Fruit fly (Drosophila melanogaster) whole organism, embryonic: Measurements from ENCODE around the gene lbe.

Source experiments
- Awh ChIP-seq: fragments of 200-800 bp; sonication (Bioruptor generic); IDR thresholded peaks from 2 replicates; pipeline ENCODE4, ENCODE4 v1.3.6; 2022; ENCODE audit warnings: missing biosample characterization, missing genetic modification characterization
- CG10462 ChIP-seq: fragments of 200-800 bp; sonication (Bioruptor generic); optimal IDR thresholded peaks from 2 replicates; lab custom pipeline; 2016; ENCODE audit warnings: missing biosample characterization, missing genetic modification characterization
- CG12299 ChIP-seq: fragments of 200-800 bp; sonication (Bioruptor generic); optimal IDR thresholded peaks from 2 replicates; lab custom pipeline; 2018; ENCODE audit warnings: missing biosample characterization, mild to moderate bottlenecking, missing genetic modification characterization
- CG12769 ChIP-seq: fragments of 200-800 bp; sonication (Bioruptor generic); optimal IDR thresholded peaks from 2 replicates; lab custom pipeline; 2019; ENCODE audit warnings: missing biosample characterization, mild to moderate bottlenecking, missing genetic modification characterization, moderate library complexity
- CG13296 ChIP-seq: fragments of 200-800 bp; sonication (Bioruptor generic); optimal IDR thresholded peaks from 3 replicates; lab custom pipeline; 2018; ENCODE audit warnings: missing biosample characterization, mild to moderate bottlenecking, missing genetic modification characterization
- CG13424 ChIP-seq: fragments of 200-800 bp; sonication (Bioruptor generic); optimal IDR thresholded peaks from 2 replicates; lab custom pipeline; 2019; ENCODE audit warnings: missing biosample characterization, mild to moderate bottlenecking, missing genetic modification characterization, moderate library complexity
- CG14014 ChIP-seq: fragments of 200-800 bp; sonication (Bioruptor generic); IDR thresholded peaks from 2 replicates; pipeline ENCODE4 v1.3.6; 2022; ENCODE audit warnings: missing biosample characterization, missing genetic modification characterization
- CG17568 ChIP-seq: fragments of 200-800 bp; sonication (Bioruptor generic); optimal IDR thresholded peaks from 2 replicates; lab custom pipeline; 2018; ENCODE audit warnings: missing biosample characterization, mild to moderate bottlenecking, missing genetic modification characterization, moderate library complexity
- CG17912 ChIP-seq: fragments of 200-800 bp; sonication (Bioruptor generic); optimal IDR thresholded peaks from 2 replicates; lab custom pipeline; 2018; ENCODE audit warnings: missing biosample characterization, mild to moderate bottlenecking, missing genetic modification characterization
- CG2202 ChIP-seq: fragments of 200-800 bp; sonication (Bioruptor generic); optimal IDR thresholded peaks from 2 replicates; lab custom pipeline; 2018; ENCODE audit warnings: missing biosample characterization, mild to moderate bottlenecking, missing genetic modification characterization
- CG30431 ChIP-seq: fragments of 200-800 bp; sonication (Bioruptor generic); optimal IDR thresholded peaks from 2 replicates; lab custom pipeline; 2017; ENCODE audit warnings: missing biosample characterization, missing genetic modification characterization
- CG43689 ChIP-seq: fragments of 200-800 bp; sonication (Bioruptor generic); IDR thresholded peaks from 2 replicates; pipeline ENCODE4 v1.3.6; 2022; ENCODE audit warnings: missing biosample characterization, missing genetic modification characterization
- CG4424 ChIP-seq: fragments of 200-800 bp; sonication (Bioruptor generic); optimal IDR thresholded peaks from 3 replicates; lab custom pipeline; 2016; ENCODE audit warnings: missing biosample characterization, missing genetic modification characterization
- CG6254 ChIP-seq: fragments of 200-800 bp; sonication (Bioruptor generic); optimal IDR thresholded peaks from 3 replicates; lab custom pipeline; 2017; ENCODE audit warnings: mild to moderate bottlenecking, missing biosample characterization, missing genetic modification reagents, missing genetic modification characterization
- CG6854 ChIP-seq: fragments of 200-800 bp; sonication (Bioruptor generic); optimal IDR thresholded peaks from 3 replicates; lab custom pipeline; 2017; ENCODE audit warnings: missing biosample characterization, mild to moderate bottlenecking, missing genetic modification characterization
- CG7928 ChIP-seq: fragments of 200-800 bp; sonication (Bioruptor generic); optimal IDR thresholded peaks from 2 replicates; lab custom pipeline; 2017; ENCODE audit warnings: missing biosample characterization, mild to moderate bottlenecking, missing genetic modification characterization
- CG7987 ChIP-seq: fragments of 200-800 bp; sonication (Bioruptor generic); optimal IDR thresholded peaks from 2 replicates; lab custom pipeline; 2018; ENCODE audit warnings: missing biosample characterization, mild to moderate bottlenecking, missing genetic modification characterization, moderate library complexity
- CG8924 ChIP-seq: fragments of 200-800 bp; optimal IDR thresholded peaks from 3 replicates; lab custom pipeline; 2019; ENCODE audit warnings: missing biosample characterization, mild to moderate bottlenecking, missing genetic modification characterization, moderate library complexity
- CG9609 ChIP-seq: fragments of 200-800 bp; sonication (Bioruptor generic); optimal IDR thresholded peaks from 3 replicates; lab custom pipeline; 2016; ENCODE audit warnings: missing biosample characterization, missing genetic modification characterization
- D19A ChIP-seq: fragments of 200-800 bp; optimal IDR thresholded peaks from 3 replicates; lab custom pipeline; 2019; ENCODE audit warnings: missing biosample characterization, mild to moderate bottlenecking, missing genetic modification characterization, moderate library complexity
- Dbx ChIP-seq: fragments of 200-800 bp; sonication (Bioruptor generic); IDR thresholded peaks from 3 replicates; pipeline ENCODE4 v1.3.6; 2022; ENCODE audit warnings: missing biosample characterization, missing genetic modification characterization
- Eip74EF ChIP-seq, 2 experiments: fragments of 200-800 bp in 1 of 2; fragments of >200 bp in 1 of 2; sonication (Bioruptor generic) in 1 of 2; optimal IDR thresholded peaks; 2 replicates each; lab custom pipeline; 2017 to 2019; ENCODE audit warnings: missing biosample characterization in 2 of 2, missing genetic modification characterization in 2 of 2, mild to moderate bottlenecking in 1 of 2, moderate library complexity in 1 of 2
- Ets65A ChIP-seq: fragments of 200-800 bp; sonication (Bioruptor generic); peaks from one replicate; lab custom pipeline; 2016; ENCODE audit warnings: missing biosample characterization, missing genetic modification characterization
- HLH54F ChIP-seq: fragments of 200-800 bp; sonication (Bioruptor generic); optimal IDR thresholded peaks from 3 replicates; lab custom pipeline; 2016; ENCODE audit warnings: missing biosample characterization, missing genetic modification characterization
- Lhr ChIP-seq: fragments of 200-800 bp; sonication (Bioruptor generic); optimal IDR thresholded peaks from 3 replicates; lab custom pipeline; 2017; ENCODE audit warnings: mild to moderate bottlenecking, missing biosample characterization, missing genetic modification reagents, missing genetic modification characterization
- Mad ChIP-seq: fragments of 200-800 bp; sonication (Bioruptor generic); optimal IDR thresholded peaks from 2 replicates; lab custom pipeline; 2016; ENCODE audit warnings: missing biosample characterization, missing genetic modification characterization
- NFAT ChIP-seq: fragments of 200-800 bp; sonication (Bioruptor generic); IDR thresholded peaks from 2 replicates; pipeline ENCODE4 v1.3.6; 2022; ENCODE audit warnings: missing biosample characterization, missing genetic modification characterization
- Neu2 ChIP-seq: fragments of 200-800 bp; sonication (Bioruptor generic); optimal IDR thresholded peaks from 3 replicates; lab custom pipeline; 2016; ENCODE audit warnings: missing biosample characterization, missing genetic modification characterization, borderline replicate concordance
- PHDP ChIP-seq: fragments of 200-800 bp; sonication (Bioruptor generic); optimal IDR thresholded peaks from 3 replicates; lab custom pipeline; 2018; ENCODE audit warnings: missing biosample characterization, mild to moderate bottlenecking, missing genetic modification characterization, moderate library complexity
- Spps ChIP-seq: fragments of 200-800 bp; sonication (Bioruptor generic); optimal IDR thresholded peaks from 2 replicates; lab custom pipeline; 2018; ENCODE audit warnings: missing biosample characterization, mild to moderate bottlenecking, missing genetic modification characterization
- Sry-β ChIP-seq: fragments of 200-800 bp; sonication (Bioruptor generic); optimal IDR thresholded peaks from 2 replicates; lab custom pipeline; 2018; ENCODE audit warnings: missing biosample characterization, mild to moderate bottlenecking, missing genetic modification characterization, moderate library complexity
- TFAM ChIP-seq: fragments of 200-800 bp; sonication (Bioruptor generic); optimal IDR thresholded peaks from 2 replicates; lab custom pipeline; 2017; ENCODE audit warnings: missing biosample characterization, missing genetic modification characterization, inconsistent platforms
- br ChIP-seq: fragments of >200 bp; optimal IDR thresholded peaks from 2 replicates; lab custom pipeline; 2017
- cg ChIP-seq: fragments of 200-800 bp; sonication (Bioruptor generic); optimal IDR thresholded peaks from 3 replicates; lab custom pipeline; 2019; ENCODE audit warnings: missing biosample characterization, mild to moderate bottlenecking, missing genetic modification characterization, moderate library complexity
- crc ChIP-seq: fragments of 200-800 bp; sonication (Bioruptor generic); optimal IDR thresholded peaks from 2 replicates; lab custom pipeline; 2016; ENCODE audit warnings: missing biosample characterization, missing genetic modification characterization
- dmrt99B ChIP-seq: fragments of 200-800 bp; sonication (Bioruptor generic); optimal IDR thresholded peaks from 2 replicates; lab custom pipeline; 2018; ENCODE audit warnings: missing biosample characterization, mild to moderate bottlenecking, missing genetic modification characterization, moderate library complexity
- ems ChIP-seq: fragments of 200-800 bp; sonication (Bioruptor generic); optimal IDR thresholded peaks from 3 replicates; lab custom pipeline; 2016; ENCODE audit warnings: missing biosample characterization, missing genetic modification characterization
- fd96Cb ChIP-seq: fragments of 200-800 bp; sonication (Bioruptor generic); optimal IDR thresholded peaks from 2 replicates; lab custom pipeline; 2018; ENCODE audit warnings: missing biosample characterization, mild to moderate bottlenecking, missing genetic modification characterization, moderate library complexity
- gcm ChIP-seq: fragments of 200-800 bp; sonication (Bioruptor generic); optimal IDR thresholded peaks from 2 replicates; lab custom pipeline; 2019; ENCODE audit warnings: missing biosample characterization, mild to moderate bottlenecking, missing genetic modification characterization, moderate library complexity
- gfzf ChIP-seq: fragments of 200-800 bp; sonication (Bioruptor generic); optimal IDR thresholded peaks from 2 replicates; lab custom pipeline; 2016; ENCODE audit warnings: missing biosample characterization, mild to moderate bottlenecking, missing genetic modification characterization, moderate library complexity
- gsb ChIP-seq: fragments of 200-800 bp; sonication (Bioruptor generic); IDR thresholded peaks from 2 replicates; pipeline ENCODE4 v1.3.6; 2022; ENCODE audit warnings: missing biosample characterization, missing genetic modification characterization
- lab ChIP-seq: fragments of 200-800 bp; sonication (Bioruptor generic); optimal IDR thresholded peaks from 3 replicates; lab custom pipeline; 2017; ENCODE audit warnings: missing biosample characterization, missing genetic modification characterization, mild to moderate bottlenecking, moderate library complexity, missing genetic modification reagents
- luna ChIP-seq: fragments of 200-800 bp; sonication (Bioruptor generic); optimal IDR thresholded peaks from 2 replicates; lab custom pipeline; 2016; ENCODE audit warnings: missing biosample characterization, missing genetic modification characterization
- nmo ChIP-seq: fragments of 200-800 bp; sonication (Bioruptor generic); optimal IDR thresholded peaks from 2 replicates; lab custom pipeline; 2018; ENCODE audit warnings: missing biosample characterization, mild to moderate bottlenecking, missing genetic modification characterization, moderate library complexity
- nom ChIP-seq: fragments of 200-800 bp; sonication (Bioruptor generic); optimal IDR thresholded peaks from 2 replicates; lab custom pipeline; 2017; ENCODE audit warnings: missing biosample characterization, missing genetic modification characterization, mild to moderate bottlenecking, moderate library complexity, missing genetic modification reagents
- odd ChIP-seq: fragments of 200-800 bp; sonication (Bioruptor generic); optimal IDR thresholded peaks from 2 replicates; lab custom pipeline; 2017; ENCODE audit warnings: missing biosample characterization, mild to moderate bottlenecking, missing genetic modification characterization
- scrt ChIP-seq: fragments of 200-800 bp; sonication (Bioruptor generic); optimal IDR thresholded peaks from 2 replicates; lab custom pipeline; 2018; ENCODE audit warnings: missing biosample characterization, mild to moderate bottlenecking, missing genetic modification characterization, moderate library complexity
- stwl ChIP-seq: fragments of 200-800 bp; sonication (Bioruptor generic); optimal IDR thresholded peaks from 3 replicates; lab custom pipeline; 2018; ENCODE audit warnings: missing biosample characterization, mild to moderate bottlenecking, missing genetic modification characterization, moderate library complexity
- trem ChIP-seq: fragments of 200-800 bp; optimal IDR thresholded peaks from 3 replicates; lab custom pipeline; 2019; ENCODE audit warnings: missing biosample characterization, mild to moderate bottlenecking, missing genetic modification characterization, moderate library complexity
- unc-4 ChIP-seq: fragments of 200-800 bp; sonication (Bioruptor generic); IDR thresholded peaks from 2 replicates; pipeline ENCODE4 v1.3.6; 2022; ENCODE audit warnings: missing biosample characterization, missing genetic modification characterization; ENCODE audit not compliant: partially characterized antibody
- vfl ChIP-seq: fragments of 200-800 bp; sonication (Bioruptor generic); optimal IDR thresholded peaks from 2 replicates; lab custom pipeline; 2016; ENCODE audit warnings: missing biosample characterization, missing genetic modification characterization

The lbe gene

dm6 chr3R:21481960-21482359 lies 35.6 kb upstream of the lbe start, which contains the start of gene Fancm (continued):
- TF ChIP-seq TFAM (no peak), CG9609 (peak; percentile 77), luna (GFP tag; lab: Kevin White, UChicago) (peak; percentile 57), scrt (GFP tag; lab: Kevin White, UChicago) (no peak), Ets65A (GFP tag; lab: Kevin White, UChicago) (peak; percentile 98), odd (GFP tag; lab: Kevin White, UChicago) (no peak), gsb (GFP tag; lab: Robert Waterston, UW) (no peak), CG14014 (GFP tag; lab: Robert Waterston, UW) (peak; percentile 47), CG4424 (GFP tag; lab: Kevin White, UChicago) (peak; percentile 53), Awh (GFP tag; lab: Robert Waterston, UW) (no peak), stwl (tag; lab: Kevin White, UChicago) (peak; percentile 93), Dbx (peak; percentile 71; the same call in 1 of the 3 replicates), NFAT (peak; percentile 61), CG10462 (GFP tag; lab: Kevin White, UChicago) (peak; percentile 42), vfl (GFP tag; lab: Kevin White, UChicago) (peak; percentile 77), Mad (GFP tag; lab: Kevin White, UChicago) (peak; percentile 45), Eip74EF (GFP tag; optimal IDR thresholded peaks at IDR 0.05; lab: Kevin White, UChicago) (no peak), CG43689 (GFP tag; lab: Robert Waterston, UW) (no peak), fd96Cb (peak; percentile 40), HLH54F (GFP tag; lab: Kevin White, UChicago) (peak; percentile 80), CG8924 (tag; lab: Kevin White, UChicago) (peak; percentile 28), CG7928 (GFP tag; lab: Kevin White, UChicago) (peak; percentile 42), br (lab: Kevin White, UChicago) (no peak), PHDP (tag; lab: Kevin White, UChicago) (peak; percentile 33), nmo (GFP tag; lab: Kevin White, UChicago) (peak; percentile 83), gfzf (peak; percentile 43), Sry-β (GFP tag; lab: Kevin White, UChicago) (peak; percentile 10), CG7987 (GFP tag; lab: Kevin White, UChicago) (peak; percentile 43), ems (peak; percentile 75), CG17912 (peak; percentile 1), CG2202 (tag; lab: Kevin White, UChicago) (peak; percentile 14), unc-4 (GFP tag; lab: Robert Waterston, UW) (peak; percentile 64), gcm (GFP tag; lab: Kevin White, UChicago) (no peak), dmrt99B (tag; lab: Kevin White, UChicago) (no peak), crc (GFP tag; lab: Kevin White, UChicago) (peak; percentile 24), CG6854 (no peak), CG17568 (GFP tag; lab: Kevin White, UChicago) (no peak), D19A (tag; lab: Kevin White, UChicago) (no peak), nom (GFP tag; lab: Kevin White, UChicago) (no peak), Neu2 (GFP tag; lab: Kevin White, UChicago) (no peak), CG13424 (tag; lab: Kevin White, UChicago) (peak; percentile 40), Spps (tag; lab: Kevin White, UChicago) (no peak), CG30431 (GFP tag; lab: Kevin White, UChicago) (peak; percentile 49), CG12299 (tag; lab: Kevin White, UChicago) (no peak), CG6254 (GFP tag; lab: Kevin White, UChicago) (no peak), CG12769 (tag; lab: Kevin White, UChicago) (peak; percentile 68), CG13296 (GFP tag; lab: Kevin White, UChicago) (no peak), lab (GFP tag; lab: Kevin White, UChicago) (peak; percentile 54), trem (tag; lab: Kevin White, UChicago) (peak; percentile 94), cg (no peak), Lhr (GFP tag; lab: Kevin White, UChicago) (peak; percentile 96)
